Worm (Caenorhabditis elegans): ENCODE data around the gene F54D5.5.

DNA sequence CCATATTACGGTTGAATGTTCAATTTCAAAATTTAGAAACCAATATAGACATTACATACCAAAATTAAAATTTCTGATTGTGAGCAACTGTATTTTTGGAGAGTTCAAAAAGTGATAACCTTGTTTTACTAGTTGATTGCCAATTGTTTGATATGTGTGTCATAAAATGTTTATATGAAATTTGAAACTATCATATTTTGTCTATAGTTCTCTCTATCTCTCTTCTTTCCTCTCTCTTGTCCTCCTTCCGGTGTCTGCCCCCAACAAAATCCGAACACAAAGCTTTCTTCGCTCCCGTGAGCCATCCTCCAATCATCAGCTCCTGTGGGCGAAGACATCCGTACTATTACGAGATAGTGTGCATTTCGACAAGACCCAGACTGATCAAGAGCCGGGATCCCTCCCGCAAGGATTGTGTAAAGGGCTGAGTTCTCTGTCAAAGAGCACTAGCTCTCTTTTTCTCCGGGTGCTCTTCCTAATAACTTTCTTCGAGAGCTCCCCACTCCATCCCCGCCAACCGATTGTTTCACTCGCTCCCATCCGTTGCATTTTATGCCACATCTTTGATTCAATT lies 35.7 kb upstream of the F54D5.5 start:
- TF ChIP-seq egl-27 (tag; optimal IDR thresholded peaks at IDR 0.05) = no peak
- TF ChIP-seq R02D3.7 (tag; optimal IDR thresholded peaks at IDR 0.05) = no peak
- no peak for TF ChIP-seq mdl-1 (tag; optimal IDR thresholded peaks at IDR 0.05)
- no peak for TF ChIP-seq fos-1 (tag; optimal IDR thresholded peaks at IDR 0.05)
- TF ChIP-seq snpc-4 (tag; optimal IDR thresholded peaks at IDR 0.05) = no peak
- no peak for TF ChIP-seq crh-2 (tag; optimal IDR thresholded peaks at IDR 0.05)
- TF ChIP-seq nhr-23 (tag; optimal IDR thresholded peaks at IDR 0.05) = no peak
- no peak for TF ChIP-seq ceh-82 (tag; optimal IDR thresholded peaks at IDR 0.05)
- no peak for TF ChIP-seq dmd-4 (tag; optimal IDR thresholded peaks at IDR 0.05)

Measured in whole organism, L2 larva.